Worm (Caenorhabditis elegans): ENCODE measurements around the gene nspg-6.

DNA sequence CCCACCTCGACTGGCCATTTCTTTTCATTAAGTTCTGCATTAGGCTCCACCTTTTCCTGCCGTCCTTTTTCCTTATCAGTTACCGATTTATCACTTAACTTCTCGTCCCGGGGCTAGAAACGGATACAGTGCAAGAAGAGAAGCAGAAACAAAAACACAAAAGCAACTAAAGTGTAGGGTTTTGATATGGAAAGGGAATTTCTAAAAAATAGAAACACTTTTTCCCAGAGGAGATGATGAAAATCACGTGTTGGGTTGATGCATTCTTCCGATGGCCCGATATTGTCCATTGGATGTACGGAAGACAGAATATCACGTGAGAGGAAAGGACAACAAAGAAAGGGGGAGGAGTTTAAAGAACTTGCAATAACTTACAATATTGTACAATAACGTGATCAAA, 41.9 kb downstream of the nspg-6 start:
- no peak for TF ChIP-seq rnt-1 (tag; optimal IDR thresholded peaks at IDR 0.05)
- TF ChIP-seq lin-11 (tag; optimal IDR thresholded peaks at IDR 0.05), result no peak
- TF ChIP-seq npax-4 (tag; optimal IDR thresholded peaks at IDR 0.05), result no peak
- TF ChIP-seq gmeb-2 (tag; optimal IDR thresholded peaks at IDR 0.05), result no peak
- TF ChIP-seq unc-55 (GFP tag; optimal IDR thresholded peaks at IDR 0.05), result no peak
- no peak for TF ChIP-seq fkh-10 (GFP tag; optimal IDR thresholded peaks at IDR 0.05)
- TF ChIP-seq hlh-13 (GFP tag; optimal IDR thresholded peaks at IDR 0.05), result no peak
- TF ChIP-seq elt-4 (tag; optimal IDR thresholded peaks at IDR 0.05), result no peak
- no peak for TF ChIP-seq C38D4.7 (GFP tag; optimal IDR thresholded peaks at IDR 0.05)
- no peak for TF ChIP-seq ama-1 (optimal IDR thresholded peaks at IDR 0.05)
